Worm (Caenorhabditis elegans) whole organism, L2 larva: ENCODE data around the gene R07H5.11.

Experiments used
- C34F6.9 ChIP-seq: fragments of 150-350 bp; optimal IDR thresholded peaks from 2 replicates; lab custom pipeline; 2014; ENCODE audit warnings: missing biosample characterization, missing genetic modification characterization
- F13H6.1 ChIP-seq: sonication (generic microtip); optimal IDR thresholded peaks from 2 replicates; lab custom pipeline; 2016; ENCODE audit warnings: missing genetic modification characterization, missing compliant biosample characterization
- R02D3.7 ChIP-seq: fragments of 150-350 bp; optimal IDR thresholded peaks from 2 replicates; lab custom pipeline; 2014; ENCODE audit warnings: missing biosample characterization, missing genetic modification characterization
- ZK546.5 ChIP-seq: sonication (generic microtip); optimal IDR thresholded peaks from 2 replicates; lab custom pipeline; 2017; ENCODE audit warnings: missing biosample characterization, missing genetic modification characterization
- alr-1 ChIP-seq: fragments of 150-350 bp; optimal IDR thresholded peaks from 2 replicates; lab custom pipeline; 2014; ENCODE audit warnings: missing biosample characterization, missing genetic modification characterization
- ama-1 ChIP-seq: fragments of 150-350 bp; optimal IDR thresholded peaks from 2 replicates; lab custom pipeline; 2018; ENCODE audit warnings: inconsistent platforms
- blmp-1 ChIP-seq: sonication (generic microtip); optimal IDR thresholded peaks from 2 replicates; lab custom pipeline; 2017; ENCODE audit warnings: missing genetic modification characterization, mild to moderate bottlenecking, missing compliant biosample characterization, antibody characterized with exemption, moderate library complexity; ENCODE audit not compliant: insufficient read depth
- ceh-82 ChIP-seq: fragments of 150-350 bp; optimal IDR thresholded peaks from 2 replicates; lab custom pipeline; 2014; ENCODE audit warnings: missing biosample characterization, missing genetic modification characterization
- crh-2 ChIP-seq: sonication (generic microtip); optimal IDR thresholded peaks from 2 replicates; lab custom pipeline; 2017; ENCODE audit warnings: missing biosample characterization, missing genetic modification characterization
- egl-27 ChIP-seq: sonication (generic microtip); optimal IDR thresholded peaks from 3 replicates; lab custom pipeline; 2017; ENCODE audit warnings: missing biosample characterization, missing genetic modification reagents, missing genetic modification characterization
- elt-1 ChIP-seq: fragments of 150-350 bp; optimal IDR thresholded peaks from 2 replicates; lab custom pipeline; 2014; ENCODE audit warnings: missing biosample characterization, missing genetic modification characterization
- lin-11 ChIP-seq: fragments of 150-350 bp; sonication (generic microtip); optimal IDR thresholded peaks from 2 replicates; lab custom pipeline; 2014; ENCODE audit warnings: missing biosample characterization, missing genetic modification characterization, inconsistent platforms, mixed read lengths
- lsy-2 ChIP-seq, 2 experiments: fragments of 150-350 bp in 1 of 2; sonication (generic microtip) in 1 of 2; optimal IDR thresholded peaks; 2 replicates each; lab custom pipeline; 2014 to 2017; ENCODE audit warnings: missing biosample characterization in 2 of 2, missing genetic modification characterization in 2 of 2
- mab-5 ChIP-seq: fragments of 150-350 bp; optimal IDR thresholded peaks from 2 replicates; lab custom pipeline; 2014; ENCODE audit warnings: missing biosample characterization, missing genetic modification characterization
- mdl-1 ChIP-seq, 2 experiments: fragments of 150-350 bp in 1 of 2; sonication (generic microtip) in 1 of 2; optimal IDR thresholded peaks; 2 replicates each; lab custom pipeline; 2017; ENCODE audit warnings: missing biosample characterization in 2 of 2, missing genetic modification characterization in 2 of 2
- nhr-11 ChIP-seq: fragments of 150-350 bp; optimal IDR thresholded peaks from 2 replicates; lab custom pipeline; 2014; ENCODE audit warnings: missing biosample characterization, missing genetic modification characterization
- nhr-12 ChIP-seq: fragments of 150-350 bp; optimal IDR thresholded peaks from 2 replicates; lab custom pipeline; 2014; ENCODE audit warnings: missing biosample characterization, missing genetic modification characterization
- nhr-23 ChIP-seq: fragments of 150-350 bp; optimal IDR thresholded peaks from 2 replicates; lab custom pipeline; 2014; ENCODE audit warnings: missing biosample characterization, missing genetic modification reagents, missing genetic modification characterization
- nhr-25 ChIP-seq: fragments of 150-350 bp; sonication (generic microtip); optimal IDR thresholded peaks from 3 replicates; lab custom pipeline; 2014; ENCODE audit warnings: missing biosample characterization, missing genetic modification characterization
- nhr-77 ChIP-seq: fragments of 150-350 bp; optimal IDR thresholded peaks from 2 replicates; lab custom pipeline; 2014; ENCODE audit warnings: missing biosample characterization, missing genetic modification characterization
- peb-1 ChIP-seq: fragments of 150-350 bp; optimal IDR thresholded peaks from 2 replicates; lab custom pipeline; 2014; ENCODE audit warnings: missing biosample characterization, missing genetic modification characterization
- sma-3 ChIP-seq: sonication (generic microtip); optimal IDR thresholded peaks from 2 replicates; lab custom pipeline; 2016; ENCODE audit warnings: missing genetic modification reagents, missing genetic modification characterization, missing compliant biosample characterization
- sma-9 ChIP-seq, 2 experiments: fragments of 150-350 bp in 1 of 2; sonication (generic microtip) in 1 of 2; optimal IDR thresholded peaks; 2 replicates each; lab custom pipeline; 2014 to 2016; ENCODE audit warnings: missing genetic modification characterization in 2 of 2, mild to moderate bottlenecking in 1 of 2, missing biosample characterization in 1 of 2, missing compliant biosample characterization in 1 of 2, missing genetic modification reagents in 1 of 2, moderate library complexity in 1 of 2
- unc-39 ChIP-seq: fragments of 150-350 bp; optimal IDR thresholded peaks from 2 replicates; lab custom pipeline; 2014; ENCODE audit warnings: missing biosample characterization, missing genetic modification characterization
- zag-1 ChIP-seq: fragments of 150-350 bp; optimal IDR thresholded peaks from 2 replicates; lab custom pipeline; 2014; ENCODE audit warnings: missing biosample characterization, missing genetic modification characterization
- ztf-1 ChIP-seq: fragments of 200-800 bp; sonication (Bioruptor generic); conservative IDR thresholded peaks from 2 replicates; pipeline ENCODE4 v1.3.6; 2022; ENCODE audit warnings: missing genetic modification characterization, missing compliant biosample characterization
- ztf-4 ChIP-seq: fragments of 150-350 bp; optimal IDR thresholded peaks from 2 replicates; lab custom pipeline; 2014; ENCODE audit warnings: missing biosample characterization, missing genetic modification characterization

R07H5.11 gene

ce11 chrIV:11223878-11224277 is 21.3 kb downstream of the R07H5.11 start, which contains the start of gene C29F4.3:
Gene C29F4.3 (minus strand): TSS chrIV:11223978.
- TF ChIP-seq lsy-2 (tag; optimal IDR thresholded peaks at IDR 0.05; lab: Kevin White, UChicago) (no peak), sma-3 (no peak), ceh-82 (tag; lab: Kevin White, UChicago) (no peak)

- TF ChIP-seq blmp-1 (tag; lab: Kevin White, UChicago) (peak; percentile 22), sma-9 (GFP tag; optimal IDR thresholded peaks at IDR 0.05; lab: Kevin White, UChicago) (no peak), sma-9 (tag; optimal IDR thresholded peaks at IDR 0.05; lab: Kevin White, UChicago) (no peak)
Observed at ce11 chrIV:11225206-11225605, 22.6 kb downstream of the R07H5.11 start, which contains the start of gene col-125. Gene col-125 (plus strand): TSS chrIV:11225506.

- TF ChIP-seq ZK546.5 (tag; lab: Kevin White, UChicago): no peak
- TF ChIP-seq nhr-25 (tag; lab: Kevin White, UChicago): peak; percentile 53
Observed at ce11 chrIV:11226545-11226944, 24.0 kb downstream of the R07H5.11 start.

- no peak for TF ChIP-seq nhr-77 (tag; lab: Kevin White, UChicago)
- TF ChIP-seq nhr-25 (tag; lab: Kevin White, UChicago): no peak
- no peak for TF ChIP-seq nhr-23
- no peak for TF ChIP-seq nhr-11
- no peak for TF ChIP-seq zag-1 (tag; lab: Kevin White, UChicago)
- TF ChIP-seq F13H6.1 (tag; lab: Kevin White, UChicago): no peak
- TF ChIP-seq ama-1 (lab: Kevin White, UChicago): no peak
- no peak for TF ChIP-seq blmp-1 (tag; lab: Kevin White, UChicago)
- TF ChIP-seq, all 48 proteins: peak for 0
Observed at ce11 chrIV:11229013-11229412, 26.4 kb downstream of the R07H5.11 start.

ce11 chrIV:11230069-11230468 is 27.5 kb downstream of the R07H5.11 start, which contains the start of gene best-7:
Gene best-7 (minus strand): TSS chrIV:11230307.
- no peak for TF ChIP-seq mdl-1 (tag; optimal IDR thresholded peaks at IDR 0.05; lab: Kevin White, UChicago)
- no peak for TF ChIP-seq ztf-1 (GFP tag; lab: Robert Waterston, UW)
- no peak for TF ChIP-seq unc-39
- no peak for TF ChIP-seq ama-1 (lab: Kevin White, UChicago)
- no peak for TF ChIP-seq egl-27 (tag; lab: Kevin White, UChicago)
- no peak for TF ChIP-seq lsy-2 (tag; optimal IDR thresholded peaks at IDR 0.05; lab: Kevin White, UChicago)
- TF ChIP-seq C34F6.9 (tag; lab: Kevin White, UChicago): no peak
- TF ChIP-seq zag-1 (tag; lab: Kevin White, UChicago): no peak
- TF ChIP-seq elt-1 (tag; lab: Kevin White, UChicago): no peak
- TF ChIP-seq ztf-4: no peak
- no peak for TF ChIP-seq R02D3.7

ce11 chrIV:11231376-11231775 is 28.8 kb downstream of the R07H5.11 start:
- TF ChIP-seq mab-5 (tag; lab: Kevin White, UChicago) (no peak), zag-1 (tag; lab: Kevin White, UChicago) (no peak), peb-1 (tag; lab: Kevin White, UChicago) (no peak), sma-9 (GFP tag; optimal IDR thresholded peaks at IDR 0.05; lab: Kevin White, UChicago) (no peak), sma-9 (tag; optimal IDR thresholded peaks at IDR 0.05; lab: Kevin White, UChicago) (no peak)

- TF ChIP-seq blmp-1 (tag; lab: Kevin White, UChicago): no peak
Observed at ce11 chrIV:11235755-11236154, 33.2 kb downstream of the R07H5.11 start.

ce11 chrIV:11241368-11241767 is 38.8 kb downstream of the R07H5.11 start, which contains the start of gene C05C12.6:
Gene C05C12.6 (minus strand): TSS chrIV:11241468.
- TF ChIP-seq nhr-12 (tag; lab: Kevin White, UChicago) (no peak), alr-1 (tag; lab: Kevin White, UChicago) (no peak), lin-11 (tag; lab: Kevin White, UChicago) (no peak), crh-2 (tag; lab: Kevin White, UChicago) (no peak), zag-1 (tag; lab: Kevin White, UChicago) (no peak), R02D3.7 (no peak), mab-5 (tag; lab: Kevin White, UChicago) (no peak)
